Worm (Caenorhabditis elegans): ENCODE measurements around the gene igeg-1.

ce11 chrIV:4568402-4568891 lies 6.0 kb downstream of the igeg-1 start, which contains the start of gene F28E10.1:
- TF ChIP-seq him-1 (tag; optimal IDR thresholded peaks at IDR 0.05) (no peak), W03F9.2 (tag; optimal IDR thresholded peaks at IDR 0.05) (no peak), dao-5 (tag; optimal IDR thresholded peaks at IDR 0.05) (no peak)
